Worm (Caenorhabditis elegans) whole organism, early embryonic: ENCODE measurements around the gene ifa-3.
A peak's percentile ranks its signal among the peaks of the same experiment; 100 is the strongest.
"Not testable (repeated sequence)": the region's sequence is repeated elsewhere in the genome, so short reads cannot be mapped to it uniquely, and the experiment has no call there.

Source experiments
- B0310.2 ChIP-seq: sonication (generic microtip); optimal IDR thresholded peaks from 2 replicates; lab custom pipeline; 2016; ENCODE audit warnings: mild to moderate bottlenecking, missing genetic modification characterization, missing compliant biosample characterization
- F13C5.2 ChIP-seq: sonication (generic microtip); optimal IDR thresholded peaks from 2 replicates; lab custom pipeline; 2017; ENCODE audit warnings: mild to moderate bottlenecking, missing genetic modification characterization, inconsistent platforms, missing compliant biosample characterization
- aly-1 ChIP-seq: sonication (generic microtip); optimal IDR thresholded peaks from 2 replicates; lab custom pipeline; 2016; ENCODE audit warnings: missing genetic modification characterization, missing compliant biosample characterization
- ama-1 ChIP-seq: fragments of 150-350 bp; optimal IDR thresholded peaks from 2 replicates; lab custom pipeline; 2014
- ceh-13 ChIP-seq: fragments of 200-800 bp; sonication (Bioruptor generic); optimal IDR thresholded peaks from 2 replicates; lab custom pipeline; 2018; ENCODE audit warnings: mild to moderate bottlenecking, missing genetic modification characterization, missing compliant biosample characterization
- ceh-36 ChIP-seq: sonication (generic microtip); optimal IDR thresholded peaks from 2 replicates; lab custom pipeline; 2016; ENCODE audit warnings: missing genetic modification characterization, inconsistent platforms, missing compliant biosample characterization
- ets-7 ChIP-seq: sonication (generic microtip); optimal IDR thresholded peaks from 2 replicates; lab custom pipeline; 2016; ENCODE audit warnings: missing genotype, missing genetic modification characterization, missing compliant biosample characterization
- flt-1 ChIP-seq: fragments of 200-800 bp; sonication (Bioruptor generic); IDR thresholded peaks from 2 replicates; pipeline ENCODE4 v1.3.6; 2022; ENCODE audit warnings: missing genetic modification characterization, missing compliant biosample characterization
- hmbx-1 ChIP-seq: sonication (generic microtip); optimal IDR thresholded peaks from 2 replicates; lab custom pipeline; 2016; ENCODE audit warnings: mild to moderate bottlenecking, missing genetic modification characterization, missing compliant biosample characterization
- hmg-4 ChIP-seq: fragments of 200-800 bp; sonication (Bioruptor generic); optimal IDR thresholded peaks from 2 replicates; lab custom pipeline; 2018; ENCODE audit warnings: mild to moderate bottlenecking, missing genetic modification characterization, missing compliant biosample characterization
- hnd-1 ChIP-seq: sonication (generic microtip); optimal IDR thresholded peaks from 2 replicates; lab custom pipeline; 2016; ENCODE audit warnings: missing genetic modification characterization, missing compliant biosample characterization
- pes-1 ChIP-seq: fragments of 200-800 bp; sonication (Bioruptor generic); IDR thresholded peaks from 2 replicates; pipeline ENCODE4 v1.3.6; 2022; ENCODE audit warnings: missing genetic modification reagents, missing genetic modification characterization, missing compliant biosample characterization
- scrt-1 ChIP-seq: fragments of 200-800 bp; sonication (Bioruptor generic); IDR thresholded peaks from 2 replicates; pipeline ENCODE4 v1.3.6; 2022; ENCODE audit warnings: missing genetic modification characterization, missing compliant biosample characterization
- sea-1 ChIP-seq: fragments of 200-800 bp; sonication (Bioruptor generic); conservative IDR thresholded peaks from 2 replicates; pipeline ENCODE4 v1.3.6; 2022; ENCODE audit warnings: missing genetic modification characterization, missing compliant biosample characterization
- tbx-11 ChIP-seq: fragments of 200-800 bp; sonication (Bioruptor generic); IDR thresholded peaks from 2 replicates; pipeline ENCODE4 v1.3.6; 2022; ENCODE audit warnings: missing genetic modification characterization, missing compliant biosample characterization
- tbx-37 ChIP-seq: fragments of 200-800 bp; sonication (Bioruptor generic); conservative IDR thresholded peaks from 2 replicates; pipeline ENCODE4 v1.3.6; 2022; ENCODE audit warnings: missing genetic modification reagents, missing genetic modification characterization, missing compliant biosample characterization
- tra-4 ChIP-seq: sonication (generic microtip); optimal IDR thresholded peaks from 2 replicates; lab custom pipeline; 2017; ENCODE audit warnings: missing genetic modification characterization, missing compliant biosample characterization

The ifa-3 gene

DNA sequence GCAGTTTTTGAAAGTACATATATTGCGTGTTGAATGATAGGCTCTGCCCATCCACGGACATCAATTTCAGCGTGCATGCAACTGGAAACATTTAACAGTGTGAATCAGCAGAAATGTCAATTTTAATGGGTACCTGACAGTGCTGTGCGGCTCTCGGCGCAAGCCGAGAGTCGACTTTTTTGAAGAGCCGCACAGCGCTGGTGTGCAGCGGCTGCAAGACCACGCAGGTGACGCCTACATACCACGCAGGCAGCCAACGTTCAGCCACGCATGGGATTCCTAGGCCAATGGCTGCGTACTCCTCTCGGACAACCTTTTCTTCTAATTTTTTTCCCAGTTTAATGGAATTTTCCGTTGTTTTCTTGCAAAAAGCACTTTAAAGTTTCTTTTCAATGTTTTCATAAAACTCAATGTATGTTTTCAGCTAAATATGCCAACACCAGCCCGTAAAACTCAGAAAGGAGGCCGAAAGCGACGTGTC, 25.1 kb downstream of the ifa-3 start, which contains the start of gene W10G6.1:
TSS of gene W10G6.1 (plus strand) at position 431 of the 481 bp plus-strand sequence.
- TF ChIP-seq sea-1 (GFP tag; lab: Robert Waterston, UW): no peak
- TF ChIP-seq B0310.2: no peak
- no peak for TF ChIP-seq ama-1 (lab: Kevin White, UChicago)
- TF ChIP-seq tra-4 (tag; lab: Kevin White, UChicago): no peak
- TF ChIP-seq F13C5.2 (tag; lab: Kevin White, UChicago): no peak
- TF ChIP-seq aly-1 (tag; lab: Kevin White, UChicago): no peak
- no peak for TF ChIP-seq scrt-1
- no peak for TF ChIP-seq tbx-37 (GFP tag; lab: Robert Waterston, UW)
- TF ChIP-seq ets-7 (tag; lab: Kevin White, UChicago): no peak
- no peak for TF ChIP-seq ceh-36
- TF ChIP-seq flt-1 (GFP tag; lab: Robert Waterston, UW): no peak
- no peak for TF ChIP-seq hmg-4 (GFP tag; lab: Kevin White, UChicago)
- no peak for TF ChIP-seq ceh-13 (GFP tag; lab: Kevin White, UChicago)

DNA sequence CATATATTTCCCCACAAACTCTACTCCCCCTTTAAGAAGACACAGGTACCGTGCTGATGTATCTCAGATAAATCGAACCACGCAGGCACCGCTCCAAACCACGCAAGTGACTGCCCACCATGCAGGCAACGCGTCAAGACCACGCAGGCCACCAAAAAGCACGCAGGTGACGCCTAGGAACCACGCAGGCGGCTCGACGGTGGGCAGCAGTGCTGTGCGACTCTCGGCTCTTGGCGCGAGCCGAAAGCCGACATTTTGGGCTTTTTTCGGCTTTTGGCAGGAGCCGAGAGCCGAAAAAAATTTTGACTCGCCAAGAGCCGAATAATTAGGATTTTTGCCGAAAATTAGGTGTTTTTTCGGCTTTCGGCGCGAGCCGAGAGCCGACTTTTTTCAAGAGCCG, 26.7 kb downstream of the ifa-3 start:
- no peak for TF ChIP-seq hnd-1 (tag; lab: Kevin White, UChicago)
- TF ChIP-seq flt-1 (GFP tag; lab: Robert Waterston, UW): no peak
- TF ChIP-seq pes-1: no peak
- no peak for TF ChIP-seq B0310.2
- TF ChIP-seq tra-4 (tag; lab: Kevin White, UChicago): no peak
- TF ChIP-seq sea-1 (GFP tag; lab: Robert Waterston, UW): no peak
- TF ChIP-seq hmbx-1: no peak

DNA sequence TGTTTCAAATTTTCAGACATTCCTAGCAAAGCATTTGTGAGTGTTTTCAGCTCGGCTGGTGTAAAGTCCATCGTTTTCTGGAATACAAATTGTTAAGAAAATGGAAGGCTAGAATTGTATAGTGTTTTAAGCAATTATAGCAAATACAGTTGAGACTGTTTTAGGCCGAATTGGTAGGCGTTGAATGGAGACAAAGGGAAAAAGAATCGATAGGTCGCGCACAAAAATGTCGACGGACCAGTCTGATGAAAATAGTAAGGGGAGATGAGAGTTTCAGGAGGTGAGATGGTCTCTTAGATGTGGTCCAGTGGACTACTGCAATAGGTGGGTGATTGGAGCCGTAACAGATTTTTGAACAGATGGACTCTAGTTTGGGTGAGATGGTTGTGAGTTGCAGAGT, 29.2 kb downstream of the ifa-3 start:
- TF ChIP-seq tbx-37 (GFP tag; lab: Robert Waterston, UW) (no peak), pes-1 (no peak)

DNA sequence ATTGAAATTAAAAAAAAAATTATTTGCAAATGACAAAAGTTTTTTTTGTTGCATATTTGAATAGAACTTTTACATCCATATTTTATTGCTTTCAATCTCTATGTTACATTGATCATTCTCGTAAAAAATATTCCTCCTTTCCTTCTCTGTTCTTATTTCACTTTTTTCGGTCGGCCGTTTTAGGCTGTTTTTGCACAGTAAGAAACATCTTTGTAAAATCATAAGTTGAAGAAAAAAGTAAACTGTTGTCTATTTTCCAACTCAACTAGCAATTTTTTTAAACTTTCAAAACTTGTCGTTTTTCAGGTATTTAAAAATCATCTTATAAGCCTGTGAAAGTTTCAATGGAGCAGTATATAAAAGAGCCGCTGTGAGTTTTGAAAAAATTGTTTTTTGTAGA, 41.2 kb downstream of the ifa-3 start, which contains the start of gene F23A7.5:
TSS of gene F23A7.5 (plus strand) at position 301 of the 400 bp plus-strand sequence.
- no peak for TF ChIP-seq hmbx-1
- no peak for TF ChIP-seq tbx-11 (GFP tag; lab: Robert Waterston, UW)
- TF ChIP-seq tbx-37 (GFP tag; lab: Robert Waterston, UW): no peak
- no peak for TF ChIP-seq aly-1 (tag; lab: Kevin White, UChicago)
- no peak for TF ChIP-seq ets-7 (tag; lab: Kevin White, UChicago)
- no peak for TF ChIP-seq flt-1 (GFP tag; lab: Robert Waterston, UW)
- TF ChIP-seq hmg-4 (GFP tag; lab: Kevin White, UChicago): no peak
- TF ChIP-seq sea-1 (GFP tag; lab: Robert Waterston, UW): no peak
- TF ChIP-seq F13C5.2 (tag; lab: Kevin White, UChicago): no peak
- no peak for TF ChIP-seq tra-4 (tag; lab: Kevin White, UChicago)
- no peak for TF ChIP-seq ama-1 (lab: Kevin White, UChicago)
- no peak for TF ChIP-seq scrt-1
- TF ChIP-seq B0310.2: no peak
- no peak for TF ChIP-seq ceh-36
- no peak for TF ChIP-seq pes-1
- TF ChIP-seq ceh-13 (GFP tag; lab: Kevin White, UChicago): no peak

DNA sequence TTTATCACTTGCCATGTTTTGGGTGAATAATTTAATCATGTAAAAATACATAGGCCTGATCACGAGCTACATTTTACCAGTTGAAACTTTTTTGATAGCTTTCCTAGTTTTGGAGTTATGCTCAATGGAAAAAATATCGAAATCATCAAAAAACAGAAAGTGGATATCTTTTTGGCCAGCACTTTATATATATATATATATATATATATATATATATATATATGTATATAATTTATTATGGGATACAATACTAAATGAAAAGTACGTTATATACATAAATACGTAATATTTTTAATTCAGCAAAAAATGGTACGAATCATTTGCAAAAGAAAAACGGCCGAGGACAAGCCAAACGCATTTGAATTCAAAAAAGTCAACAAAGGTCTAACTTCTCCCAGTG, 50.2 kb downstream of the ifa-3 start, which contains the start of gene F23A7.3:
TSS of gene F23A7.3 (plus strand) at position 301 of the 400 bp plus-strand sequence.
- TF ChIP-seq tbx-11 (GFP tag; lab: Robert Waterston, UW); F13C5.2 (tag; lab: Kevin White, UChicago); flt-1 (GFP tag; lab: Robert Waterston, UW): not testable (repeated sequence)

DNA sequence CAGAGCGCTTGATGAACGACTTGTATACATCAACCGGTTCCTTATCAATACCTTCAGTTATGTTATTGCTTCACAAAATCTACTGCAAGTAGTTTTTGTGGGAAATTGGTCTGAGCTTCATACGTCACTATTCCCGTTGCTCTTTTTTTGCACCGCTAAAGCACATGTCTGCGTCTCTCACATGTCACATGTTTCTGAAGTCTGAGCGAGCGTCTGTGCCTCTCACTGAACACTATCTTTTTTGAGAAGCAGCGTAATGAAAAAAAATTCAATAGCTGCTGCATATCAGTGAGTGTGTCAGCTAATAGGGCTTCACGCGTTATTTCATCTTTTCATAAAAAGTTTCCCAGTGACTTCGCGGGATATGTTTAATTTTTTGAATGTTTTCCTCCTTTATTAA, 51.6 kb downstream of the ifa-3 start:
- TF ChIP-seq tra-4 (tag; lab: Kevin White, UChicago) (no peak), hmbx-1 (no peak), F13C5.2 (tag; lab: Kevin White, UChicago) (no peak), hmg-4 (GFP tag; lab: Kevin White, UChicago) (no peak), hnd-1 (tag; lab: Kevin White, UChicago) (no peak), B0310.2 (no peak), ama-1 (lab: Kevin White, UChicago) (no peak), pes-1 (no peak), sea-1 (GFP tag; lab: Robert Waterston, UW) (no peak), scrt-1 (no peak), tbx-11 (GFP tag; lab: Robert Waterston, UW) (no peak), ceh-36 (no peak), aly-1 (tag; lab: Kevin White, UChicago) (no peak), ceh-13 (GFP tag; lab: Kevin White, UChicago) (no peak), ets-7 (tag; lab: Kevin White, UChicago) (no peak), tbx-37 (GFP tag; lab: Robert Waterston, UW) (no peak), flt-1 (GFP tag; lab: Robert Waterston, UW) (no peak)

DNA sequence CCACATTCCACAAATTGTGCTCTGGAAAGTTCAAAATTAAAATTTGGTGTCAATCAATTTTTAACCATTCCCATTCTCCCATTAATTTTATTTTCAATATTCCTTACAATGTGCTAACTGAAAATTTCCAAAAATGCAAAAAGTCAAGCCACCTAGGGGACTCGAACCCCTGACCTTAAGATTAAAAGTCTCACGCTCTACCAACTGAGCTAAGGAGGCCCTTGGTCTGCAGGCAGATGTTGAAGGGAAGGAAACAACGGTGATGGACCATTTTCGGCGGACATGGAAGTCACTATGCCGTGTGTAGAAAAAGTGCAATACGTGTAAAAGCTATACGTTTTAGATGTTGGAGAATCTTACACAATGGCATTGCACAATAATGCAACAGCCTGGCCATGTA, 52.1 kb downstream of the ifa-3 start:
- TF ChIP-seq tbx-37 (GFP tag; lab: Robert Waterston, UW) (no peak), hmbx-1 (no peak), ama-1 (lab: Kevin White, UChicago) (no peak), tra-4 (tag; lab: Kevin White, UChicago) (no peak), hnd-1 (tag; lab: Kevin White, UChicago) (no peak), tbx-11 (GFP tag; lab: Robert Waterston, UW) (no peak), pes-1 (peak; percentile 54; the same call in 1 of the 2 replicates), ceh-13 (GFP tag; lab: Kevin White, UChicago) (peak; percentile 7), scrt-1 (no peak), sea-1 (GFP tag; lab: Robert Waterston, UW) (no peak)
